Worm (Caenorhabditis elegans) whole organism, L1 larva: ENCODE measurements around the gene cwp-4.

Experiments used
- ama-1 ChIP-seq: fragments of 150-350 bp; optimal IDR thresholded peaks from 2 replicates; lab custom pipeline; 2014
- elt-3 ChIP-seq, 6 experiments: fragments of 150-350 bp in 1 of 6; sonication (generic microtip); optimal IDR thresholded peaks; 2 replicates each; lab custom pipeline; 2017 to 2018; ENCODE audit warnings: missing biosample characterization in 6 of 6, missing genetic modification characterization in 6 of 6, inconsistent platforms in 1 of 6
- lin-13 ChIP-seq: fragments of 150-350 bp; optimal IDR thresholded peaks from 2 replicates; lab custom pipeline; 2014; ENCODE audit warnings: missing biosample characterization, missing genetic modification reagents, missing genetic modification characterization
- nhr-85 ChIP-seq: sonication (generic microtip); peaks from one replicate; lab custom pipeline; 2016; ENCODE audit warnings: missing genetic modification characterization, inconsistent platforms, missing compliant biosample characterization
- snpc-4 ChIP-seq: fragments of 150-350 bp; optimal IDR thresholded peaks from 2 replicates; lab custom pipeline; 2014; ENCODE audit warnings: missing biosample characterization, missing genetic modification characterization
- unc-98 ChIP-seq: fragments of 200-800 bp; sonication (Bioruptor generic); IDR thresholded peaks from 2 replicates; pipeline ENCODE4 v1.3.6; 2022; ENCODE audit warnings: missing genetic modification characterization, missing compliant biosample characterization
- ztf-11 ChIP-seq, 2 experiments: sonication (generic microtip); optimal IDR thresholded peaks; 2 replicates each; lab custom pipeline; 2016 to 2017; ENCODE audit warnings: missing genetic modification characterization in 2 of 2, missing biosample characterization in 1 of 2, missing compliant biosample characterization in 1 of 2

- TF ChIP-seq ama-1 (lab: Kevin White, UChicago) (no peak), nhr-85 (tag; lab: Kevin White, UChicago) (no peak), unc-98 (GFP tag; lab: Robert Waterston, UW) (no peak), snpc-4 (tag; lab: Kevin White, UChicago) (no peak), lin-13 (GFP tag; lab: Kevin White, UChicago) (no peak), ztf-11 (tag; optimal IDR thresholded peaks at IDR 0.05; lab: Kevin White, UChicago) (no peak), elt-3 (tag; optimal IDR thresholded peaks at IDR 0.05; lab: Kevin White, UChicago) (no peak)
These were observed 36.2 kb downstream of the cwp-4 start, which contains the start of gene glb-32 for ce11 chrV:5089497-5090134.
